Worm (Caenorhabditis elegans) whole organism, L2 larva: Measurements from ENCODE around the gene Y43C5A.2.

Experiments
- aly-2 ChIP-seq: fragments of 150-350 bp; optimal IDR thresholded peaks from 2 replicates; lab custom pipeline; 2014; ENCODE audit warnings: missing biosample characterization, missing genetic modification characterization
- ama-1 ChIP-seq: fragments of 150-350 bp; optimal IDR thresholded peaks from 2 replicates; lab custom pipeline; 2018; ENCODE audit warnings: inconsistent platforms
- ceh-82 ChIP-seq: fragments of 150-350 bp; optimal IDR thresholded peaks from 2 replicates; lab custom pipeline; 2014; ENCODE audit warnings: missing biosample characterization, missing genetic modification characterization
- egl-27 ChIP-seq: sonication (generic microtip); optimal IDR thresholded peaks from 3 replicates; lab custom pipeline; 2017; ENCODE audit warnings: missing biosample characterization, missing genetic modification reagents, missing genetic modification characterization
- fos-1 ChIP-seq: fragments of 150-350 bp; optimal IDR thresholded peaks from 2 replicates; lab custom pipeline; 2014; ENCODE audit warnings: missing biosample characterization, missing genetic modification characterization
- lin-13 ChIP-seq: fragments of 150-350 bp; optimal IDR thresholded peaks from 2 replicates; lab custom pipeline; 2014; ENCODE audit warnings: missing biosample characterization, missing genetic modification reagents, missing genetic modification characterization
- lsy-2 ChIP-seq, 2 experiments: fragments of 150-350 bp in 1 of 2; sonication (generic microtip) in 1 of 2; optimal IDR thresholded peaks; 2 replicates each; lab custom pipeline; 2014 to 2017; ENCODE audit warnings: missing biosample characterization in 2 of 2, missing genetic modification characterization in 2 of 2
- mdl-1 ChIP-seq, 2 experiments: fragments of 150-350 bp in 1 of 2; sonication (generic microtip) in 1 of 2; optimal IDR thresholded peaks; 2 replicates each; lab custom pipeline; 2017; ENCODE audit warnings: missing biosample characterization in 2 of 2, missing genetic modification characterization in 2 of 2
- nhr-11 ChIP-seq: fragments of 150-350 bp; optimal IDR thresholded peaks from 2 replicates; lab custom pipeline; 2014; ENCODE audit warnings: missing biosample characterization, missing genetic modification characterization
- nhr-21 ChIP-seq: fragments of 150-350 bp; optimal IDR thresholded peaks from 2 replicates; lab custom pipeline; 2014; ENCODE audit warnings: missing biosample characterization, missing genetic modification characterization
- nhr-237 ChIP-seq: fragments of 150-350 bp; optimal IDR thresholded peaks from 2 replicates; lab custom pipeline; 2014; ENCODE audit warnings: missing biosample characterization, missing genetic modification characterization
- nhr-77 ChIP-seq: fragments of 150-350 bp; optimal IDR thresholded peaks from 2 replicates; lab custom pipeline; 2014; ENCODE audit warnings: missing biosample characterization, missing genetic modification characterization
- snpc-4 ChIP-seq: fragments of 150-350 bp; optimal IDR thresholded peaks from 2 replicates; lab custom pipeline; 2014; ENCODE audit warnings: missing biosample characterization, missing genetic modification characterization
- ztf-11 ChIP-seq: sonication (generic microtip); optimal IDR thresholded peaks from 2 replicates; lab custom pipeline; 2017; ENCODE audit warnings: missing biosample characterization, missing genetic modification characterization

DNA sequence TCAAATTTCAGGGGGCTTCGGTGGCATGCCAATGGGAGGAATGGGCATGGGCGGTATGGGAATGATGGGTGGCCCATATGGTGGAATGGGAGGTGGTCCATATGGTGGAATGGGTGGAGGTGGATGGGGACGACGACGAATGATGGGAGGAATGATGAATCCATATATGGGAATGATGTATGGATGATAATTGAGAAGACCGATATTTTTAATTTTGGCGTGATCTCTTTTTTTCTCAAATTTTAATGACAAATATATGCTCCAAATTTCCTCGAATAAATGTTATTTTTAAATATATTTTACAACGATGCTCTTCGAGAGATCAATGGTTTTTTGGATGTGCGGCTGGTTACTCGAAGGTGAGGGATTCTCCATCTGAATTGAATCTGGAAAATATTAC, 8.0 kb downstream of the Y43C5A.2 start, which contains the start of gene Y43C5A.4:
- TF ChIP-seq ama-1 (no peak), ceh-82 (tag; lab: Kevin White, UChicago) (no peak), nhr-11 (tag; lab: Kevin White, UChicago) (no peak), nhr-21 (no peak), lsy-2 (tag; optimal IDR thresholded peaks at IDR 0.05; lab: Kevin White, UChicago) (no peak), mdl-1 (tag; optimal IDR thresholded peaks at IDR 0.05; lab: Kevin White, UChicago) (no peak), nhr-77 (tag; lab: Kevin White, UChicago) (no peak), snpc-4 (no peak), fos-1 (tag; lab: Kevin White, UChicago) (no peak), nhr-237 (tag; lab: Kevin White, UChicago) (no peak), ztf-11 (no peak), lin-13 (GFP tag; lab: Kevin White, UChicago) (no peak), aly-2 (tag; lab: Kevin White, UChicago) (no peak), egl-27 (no peak)
